Fruit fly (Drosophila melanogaster) whole organism, embryonic: ENCODE results near the gene CG16964.
A peak's percentile ranks its signal among the peaks of the same experiment; 100 is the strongest.

Source experiments
- ATbp ChIP-seq: fragments of 200-800 bp; sonication (Bioruptor generic); optimal IDR thresholded peaks from 2 replicates; lab custom pipeline; 2017; ENCODE audit warnings: missing biosample characterization, mild to moderate bottlenecking, missing genetic modification characterization, missing genetic modification reagents
- Awh ChIP-seq: fragments of 200-800 bp; sonication (Bioruptor generic); IDR thresholded peaks from 2 replicates; pipeline ENCODE4, ENCODE4 v1.3.6; 2022; ENCODE audit warnings: missing biosample characterization, missing genetic modification characterization
- C15 ChIP-seq: fragments of 200-800 bp; sonication (Bioruptor generic); IDR thresholded peaks from 3 replicates; pipeline ENCODE4 v1.3.6; 2022; ENCODE audit warnings: missing biosample characterization, missing genetic modification characterization
- CG10147 ChIP-seq: fragments of 200-800 bp; sonication (Bioruptor generic); optimal IDR thresholded peaks from 2 replicates; lab custom pipeline; 2019; ENCODE audit warnings: missing biosample characterization, mild to moderate bottlenecking, missing genetic modification characterization, moderate library complexity
- CG10209 ChIP-seq: fragments of 200-800 bp; sonication (Bioruptor generic); optimal IDR thresholded peaks from 3 replicates; lab custom pipeline; 2017; ENCODE audit warnings: missing biosample characterization, mild to moderate bottlenecking, missing genetic modification characterization, missing genetic modification reagents
- CG10565 ChIP-seq: fragments of 200-800 bp; sonication (Bioruptor generic); optimal IDR thresholded peaks from 3 replicates; lab custom pipeline; 2016; ENCODE audit warnings: missing biosample characterization, mild to moderate bottlenecking, missing genetic modification characterization
- CG12299 ChIP-seq: fragments of 200-800 bp; sonication (Bioruptor generic); optimal IDR thresholded peaks from 2 replicates; lab custom pipeline; 2018; ENCODE audit warnings: missing biosample characterization, mild to moderate bottlenecking, missing genetic modification characterization
- CG1233 ChIP-seq: fragments of 200-800 bp; sonication (Bioruptor generic); optimal IDR thresholded peaks from 4 replicates; lab custom pipeline; 2018; ENCODE audit warnings: missing biosample characterization, mild to moderate bottlenecking, missing genetic modification characterization
- CG12391 ChIP-seq: fragments of 200-800 bp; sonication (Bioruptor generic); optimal IDR thresholded peaks from 3 replicates; lab custom pipeline; 2018; ENCODE audit warnings: missing biosample characterization, mild to moderate bottlenecking, missing genetic modification characterization, moderate library complexity
- CG17359 ChIP-seq: fragments of 200-800 bp; sonication (Bioruptor generic); optimal IDR thresholded peaks from 3 replicates; lab custom pipeline; 2018; ENCODE audit warnings: missing biosample characterization, mild to moderate bottlenecking, missing genetic modification characterization, moderate library complexity
- CG2116 ChIP-seq: fragments of 200-800 bp; sonication (Bioruptor generic); optimal IDR thresholded peaks from 3 replicates; lab custom pipeline; 2018; ENCODE audit warnings: missing biosample characterization, mild to moderate bottlenecking, missing genetic modification characterization
- CG2202 ChIP-seq: fragments of 200-800 bp; sonication (Bioruptor generic); optimal IDR thresholded peaks from 2 replicates; lab custom pipeline; 2018; ENCODE audit warnings: missing biosample characterization, mild to moderate bottlenecking, missing genetic modification characterization
- CG2678 ChIP-seq: fragments of 200-800 bp; sonication (Bioruptor generic); optimal IDR thresholded peaks from 3 replicates; lab custom pipeline; 2019; ENCODE audit warnings: missing biosample characterization, mild to moderate bottlenecking, missing genetic modification characterization, moderate library complexity
- CG34224 ChIP-seq: fragments of 200-800 bp; sonication (Bioruptor generic); IDR thresholded peaks from 3 replicates; pipeline ENCODE4 v1.3.6; 2022; ENCODE audit warnings: missing biosample characterization, missing genetic modification characterization; ENCODE audit not compliant: partially characterized antibody
- CG7928 ChIP-seq: fragments of 200-800 bp; sonication (Bioruptor generic); optimal IDR thresholded peaks from 2 replicates; lab custom pipeline; 2017; ENCODE audit warnings: missing biosample characterization, mild to moderate bottlenecking, missing genetic modification characterization
- CG7963 ChIP-seq: fragments of 200-800 bp; sonication (Bioruptor generic); IDR thresholded peaks from 3 replicates; pipeline ENCODE4 v1.3.6; 2022; ENCODE audit warnings: missing biosample characterization, missing genetic modification characterization; ENCODE audit not compliant: partially characterized antibody
- CkIIα-i1 ChIP-seq: fragments of 200-800 bp; sonication (Bioruptor generic); IDR thresholded peaks from 2 replicates; pipeline ENCODE4 v1.3.6; 2022; ENCODE audit warnings: missing biosample characterization, missing genetic modification characterization
- CrebB ChIP-seq: fragments of 200-800 bp; sonication (Bioruptor generic); optimal IDR thresholded peaks from 3 replicates; lab custom pipeline; 2018; ENCODE audit warnings: missing biosample characterization, mild to moderate bottlenecking, missing genetic modification characterization
- Dad ChIP-seq: fragments of 200-800 bp; sonication (Bioruptor generic); optimal IDR thresholded peaks from 3 replicates; lab custom pipeline; 2016; ENCODE audit warnings: missing biosample characterization, missing genetic modification characterization
- Fer1 ChIP-seq: fragments of 200-800 bp; sonication (Bioruptor generic); optimal IDR thresholded peaks from 2 replicates; lab custom pipeline; 2017; ENCODE audit warnings: missing biosample characterization, mild to moderate bottlenecking, missing genetic modification characterization
- H2.0 ChIP-seq: fragments of 200-800 bp; sonication (Bioruptor generic); IDR thresholded peaks from 2 replicates; pipeline ENCODE4 v1.3.6; 2022; ENCODE audit warnings: missing biosample characterization, missing genetic modification characterization
- Hr39 ChIP-seq: fragments of >200 bp; optimal IDR thresholded peaks from 2 replicates; lab custom pipeline; 2017
- Hsf ChIP-seq: fragments of 200-800 bp; sonication (Bioruptor generic); optimal IDR thresholded peaks from 3 replicates; lab custom pipeline; 2016; ENCODE audit warnings: missing biosample characterization, missing genetic modification characterization
- Lpt ChIP-seq: fragments of >200 bp; optimal IDR thresholded peaks from 2 replicates; lab custom pipeline; 2018; ENCODE audit warnings: missing biosample characterization, missing genetic modification characterization
- Med ChIP-seq: fragments of 200-800 bp; sonication (Bioruptor generic); peaks from one replicate; lab custom pipeline; 2016; ENCODE audit warnings: missing biosample characterization, missing genetic modification characterization, mild to moderate bottlenecking, inconsistent platforms, moderate library complexity
- NC2β ChIP-seq: fragments of 200-800 bp; sonication (Bioruptor generic); optimal IDR thresholded peaks from 2 replicates; lab custom pipeline; 2016; ENCODE audit warnings: missing biosample characterization, missing genetic modification characterization
- Neu2 ChIP-seq: fragments of 200-800 bp; sonication (Bioruptor generic); optimal IDR thresholded peaks from 3 replicates; lab custom pipeline; 2016; ENCODE audit warnings: missing biosample characterization, missing genetic modification characterization, borderline replicate concordance
- Ptx1 ChIP-seq: fragments of 200-800 bp; sonication (Bioruptor generic); IDR thresholded peaks from 2 replicates; pipeline ENCODE4 v1.3.6; 2022; ENCODE audit warnings: missing biosample characterization, missing genetic modification characterization
- Side ChIP-seq: fragments of 200-800 bp; sonication (Bioruptor generic); optimal IDR thresholded peaks from 2 replicates; lab custom pipeline; 2016; ENCODE audit warnings: missing biosample characterization, missing genetic modification characterization
- Sin3A ChIP-seq: fragments of >200 bp; optimal IDR thresholded peaks from 2 replicates; lab custom pipeline; 2018
- ap ChIP-seq: fragments of 200-800 bp; sonication (Bioruptor generic); IDR thresholded peaks from 2 replicates; pipeline ENCODE4 v1.3.6; 2022; ENCODE audit warnings: missing biosample characterization, missing genetic modification characterization
- chif ChIP-seq, 2 experiments: fragments of 200-800 bp; sonication (Bioruptor generic); optimal IDR thresholded peaks; 3 replicates each; lab custom pipeline; 2016; ENCODE audit warnings: missing biosample characterization in 2 of 2, missing genetic modification characterization in 2 of 2
- emc ChIP-seq: fragments of 200-800 bp; sonication (Bioruptor generic); optimal IDR thresholded peaks from 2 replicates; lab custom pipeline; 2016; ENCODE audit warnings: missing biosample characterization, missing genetic modification characterization
- esg ChIP-seq: fragments of 200-800 bp; sonication (Bioruptor generic); conservative IDR thresholded peaks from 2 replicates; pipeline ENCODE4 v1.3.6; 2022; ENCODE audit warnings: missing biosample characterization, missing genetic modification characterization
- fd64A ChIP-seq: fragments of 200-800 bp; sonication (Bioruptor generic); optimal IDR thresholded peaks from 3 replicates; lab custom pipeline; 2018; ENCODE audit warnings: missing biosample characterization, mild to moderate bottlenecking, missing genetic modification characterization
- ftz-f1 ChIP-seq: fragments of 200-800 bp; sonication (Bioruptor generic); optimal IDR thresholded peaks from 2 replicates; lab custom pipeline; 2016; ENCODE audit warnings: missing biosample characterization, missing genetic modification characterization
- gcm ChIP-seq: fragments of 200-800 bp; sonication (Bioruptor generic); optimal IDR thresholded peaks from 2 replicates; lab custom pipeline; 2019; ENCODE audit warnings: missing biosample characterization, mild to moderate bottlenecking, missing genetic modification characterization, moderate library complexity
- jumu ChIP-seq: fragments of 200-800 bp; sonication (Bioruptor generic); optimal IDR thresholded peaks from 3 replicates; lab custom pipeline; 2016; ENCODE audit warnings: missing biosample characterization, missing genetic modification characterization
- kah ChIP-seq: fragments of 200-800 bp; sonication (Bioruptor generic); optimal IDR thresholded peaks from 2 replicates; lab custom pipeline; 2018; ENCODE audit warnings: missing biosample characterization, mild to moderate bottlenecking, missing genetic modification characterization
- kni ChIP-seq: fragments of 200-800 bp; sonication (Bioruptor generic); optimal IDR thresholded peaks from 3 replicates; lab custom pipeline; 2017; ENCODE audit warnings: mild to moderate bottlenecking, missing biosample characterization, missing genetic modification reagents, missing genetic modification characterization
- knrl ChIP-seq: fragments of 200-800 bp; sonication (Bioruptor generic); IDR thresholded peaks from 3 replicates; pipeline ENCODE4 v1.3.6; 2022; ENCODE audit warnings: missing biosample characterization, missing genetic modification characterization; ENCODE audit not compliant: partially characterized antibody
- nom ChIP-seq: fragments of 200-800 bp; sonication (Bioruptor generic); optimal IDR thresholded peaks from 2 replicates; lab custom pipeline; 2017; ENCODE audit warnings: missing biosample characterization, missing genetic modification characterization, mild to moderate bottlenecking, moderate library complexity, missing genetic modification reagents
- org-1 ChIP-seq: fragments of 200-800 bp; sonication (Bioruptor generic); optimal IDR thresholded peaks from 2 replicates; lab custom pipeline; 2017; ENCODE audit warnings: missing biosample characterization, missing genetic modification characterization
- pho ChIP-seq: fragments of 200-800 bp; sonication (Bioruptor generic); optimal IDR thresholded peaks from 2 replicates; lab custom pipeline; 2016; ENCODE audit warnings: missing biosample characterization, missing genetic modification characterization
- prd ChIP-seq, 3 experiments: fragments of >200 bp in 2 of 3; fragments of 200-800 bp in 1 of 3; sonication (Bioruptor generic) in 1 of 3; optimal IDR thresholded peaks in 2 of 3; IDR thresholded peaks in 1 of 3; 2 replicates in 2 of 3; 3 replicates in 1 of 3; pipeline versions ENCODE4 v1.3.6 to Lab custom; 2017 to 2022; ENCODE audit warnings: missing biosample characterization in 1 of 3, missing genetic modification characterization in 1 of 3
- pros ChIP-seq: fragments of 200-800 bp; sonication (Bioruptor generic); optimal IDR thresholded peaks from 3 replicates; lab custom pipeline; 2019; ENCODE audit warnings: missing biosample characterization, mild to moderate bottlenecking, missing genetic modification characterization, moderate library complexity
- rib ChIP-seq: fragments of 200-800 bp; sonication (Bioruptor generic); IDR thresholded peaks from 2 replicates; pipeline ENCODE4 v1.3.6; 2022; ENCODE audit warnings: missing biosample characterization, missing genetic modification characterization
- slbo ChIP-seq: fragments of 200-800 bp; sonication (Bioruptor generic); IDR thresholded peaks from 2 replicates; pipeline ENCODE4 v1.3.6; 2022; ENCODE audit warnings: missing biosample characterization, missing genetic modification characterization
- sob ChIP-seq: fragments of 200-800 bp; sonication (Bioruptor generic); IDR thresholded peaks from 2 replicates; pipeline ENCODE4 v1.3.6; 2022; ENCODE audit warnings: missing biosample characterization, missing genetic modification characterization
- tio ChIP-seq: fragments of 200-800 bp; sonication (Bioruptor generic); optimal IDR thresholded peaks from 2 replicates; lab custom pipeline; 2017; ENCODE audit warnings: missing biosample characterization, missing genetic modification characterization, inconsistent platforms
- zen2 ChIP-seq: fragments of 200-800 bp; sonication (Bioruptor generic); IDR thresholded peaks from 3 replicates; pipeline ENCODE4 v1.3.6; 2022; ENCODE audit warnings: missing biosample characterization, missing genetic modification characterization; ENCODE audit not compliant: partially characterized antibody

The CG16964 gene

dm6 chr2L:11949917-11950316 lies 2.2 kb downstream of the CG16964 start (continued):
- TF ChIP-seq CG7963 (GFP tag; lab: Robert Waterston, UW) (no peak), CkIIα-i1 (GFP tag; lab: Robert Waterston, UW) (no peak), CG10565 (GFP tag; lab: Kevin White, UChicago) (no peak), zen2 (GFP tag; lab: Robert Waterston, UW) (no peak), Ptx1 (GFP tag; lab: Robert Waterston, UW) (peak; percentile 55), NC2β (peak; percentile 8), Awh (GFP tag; lab: Robert Waterston, UW) (no peak; the same call in 1 of the 2 replicates), kni (GFP tag; lab: Kevin White, UChicago) (no peak), CG1233 (GFP tag; lab: Kevin White, UChicago) (no peak), kah (GFP tag; lab: Kevin White, UChicago) (no peak), esg (GFP tag; lab: Robert Waterston, UW) (peak; percentile 39), CG17359 (tag; lab: Kevin White, UChicago) (peak; percentile 18), org-1 (GFP tag; lab: Kevin White, UChicago) (peak; percentile 50), CG34224 (GFP tag; lab: Robert Waterston, UW) (no peak), Sin3A (lab: Kevin White, UChicago) (no peak), H2.0 (GFP tag; lab: Robert Waterston, UW) (peak; percentile 64), gcm (no peak), Lpt (GFP tag; lab: Kevin White, UChicago) (no peak), pros (no peak), Hr39 (lab: Kevin White, UChicago) (no peak), Hsf (GFP tag; lab: Kevin White, UChicago) (peak; percentile 41), Side (GFP tag; lab: Kevin White, UChicago) (no peak), Med (GFP tag; lab: Kevin White, UChicago) (no peak), CG7928 (GFP tag; lab: Kevin White, UChicago) (no peak), CG2678 (tag; lab: Kevin White, UChicago) (peak; percentile 22), rib (GFP tag; lab: Robert Waterston, UW) (no peak), knrl (no peak), CrebB (tag; lab: Kevin White, UChicago) (no peak), prd (optimal IDR thresholded peaks at IDR 0.05; lab: Kevin White, UChicago) (no peak), prd (GFP tag; IDR thresholded peaks at IDR 0.05; lab: Robert Waterston, UW) (peak; percentile 77), ap (GFP tag; lab: Robert Waterston, UW) (0 out of 2 replicates have a peak, but pooled peaks have one; percentile 15), Neu2 (GFP tag; lab: Kevin White, UChicago) (no peak), ftz-f1 (GFP tag; lab: Kevin White, UChicago) (no peak), CG2116 (GFP tag; lab: Kevin White, UChicago) (no peak), jumu (GFP tag; lab: Kevin White, UChicago) (peak; percentile 42), pho (GFP tag; lab: Kevin White, UChicago) (no peak), CG10209 (GFP tag; lab: Kevin White, UChicago) (peak; percentile 14), Dad (no peak), CG12391 (tag; lab: Kevin White, UChicago) (peak; percentile 44), CG2202 (no peak), chif (GFP tag; optimal IDR thresholded peaks at IDR 0.05; lab: Kevin White, UChicago) (peak; percentile 57 to 72), tio (GFP tag; lab: Kevin White, UChicago) (peak; percentile 22), Fer1 (GFP tag; lab: Kevin White, UChicago) (no peak), sob (GFP tag; lab: Robert Waterston, UW) (peak; percentile 60; the same call in 1 of the 2 replicates), nom (GFP tag; lab: Kevin White, UChicago) (no peak), fd64A (GFP tag; lab: Kevin White, UChicago) (no peak), CG12299 (tag; lab: Kevin White, UChicago) (no peak), emc (GFP tag; lab: Kevin White, UChicago) (no peak), CG10147 (GFP tag; lab: Kevin White, UChicago) (no peak), slbo (peak; percentile 45), ATbp (peak; percentile 37), C15 (GFP tag; lab: Robert Waterston, UW) (no peak)
